Fruit fly (Drosophila melanogaster) whole organism, pupa: ENCODE data around the gene CG14820.

ENCODE experiments used
- CG10348 ChIP-seq: fragments of 200-800 bp; sonication (Bioruptor generic); IDR thresholded peaks from 2 replicates; pipeline ENCODE4 v1.3.6; 2022; ENCODE audit warnings: missing biosample characterization, missing genetic modification characterization
- CG12605 ChIP-seq: fragments of 200-800 bp; sonication (Bioruptor generic); IDR thresholded peaks from 2 replicates; pipeline ENCODE4 v1.3.6; 2022; ENCODE audit warnings: missing biosample characterization, missing genetic modification characterization
- CG13204 ChIP-seq: fragments of 200-800 bp; sonication (Bioruptor generic); optimal IDR thresholded peaks from 2 replicates; lab custom pipeline; 2018; ENCODE audit warnings: missing biosample characterization, mild to moderate bottlenecking, missing genetic modification characterization, moderate library complexity
- CG14655 ChIP-seq: fragments of 200-800 bp; sonication (Bioruptor generic); optimal IDR thresholded peaks from 3 replicates; lab custom pipeline; 2017; ENCODE audit warnings: mild to moderate bottlenecking, missing biosample characterization, missing genetic modification reagents, missing genetic modification characterization
- CG15710 ChIP-seq: fragments of 200-800 bp; sonication (Bioruptor generic); optimal IDR thresholded peaks from 2 replicates; lab custom pipeline; 2018; ENCODE audit warnings: missing biosample characterization, mild to moderate bottlenecking, missing genetic modification characterization, moderate library complexity
- CG32121 ChIP-seq: fragments of 200-800 bp; sonication (Bioruptor generic); IDR thresholded peaks from 2 replicates; pipeline ENCODE4 v1.3.6; 2022; ENCODE audit warnings: missing biosample characterization, missing genetic modification characterization
- CG4496 ChIP-seq: fragments of 200-800 bp; sonication (Bioruptor generic); IDR thresholded peaks from 3 replicates; pipeline ENCODE4 v1.3.6; 2022; ENCODE audit warnings: missing biosample characterization, missing genetic modification characterization
- CG9948 ChIP-seq: fragments of 200-800 bp; sonication (Bioruptor generic); optimal IDR thresholded peaks from 2 replicates; lab custom pipeline; 2018; ENCODE audit warnings: missing biosample characterization, mild to moderate bottlenecking, missing genetic modification characterization, moderate library complexity
- EcR ChIP-seq: fragments of 200-800 bp; sonication (Bioruptor generic); optimal IDR thresholded peaks from 3 replicates; lab custom pipeline; 2019; ENCODE audit warnings: missing biosample characterization, missing genetic modification characterization, mild to moderate bottlenecking, moderate library complexity, missing genetic modification reagents
- Pif1A ChIP-seq: fragments of 200-800 bp; sonication (Bioruptor generic); optimal IDR thresholded peaks from 3 replicates; lab custom pipeline; 2016; ENCODE audit warnings: missing biosample characterization, missing genetic modification characterization
- Pif1B ChIP-seq: fragments of 200-800 bp; sonication (Bioruptor generic); optimal IDR thresholded peaks from 3 replicates; lab custom pipeline; 2016; ENCODE audit warnings: missing biosample characterization, missing genetic modification characterization
- Snoo ChIP-seq: fragments of 200-800 bp; sonication (Bioruptor generic); optimal IDR thresholded peaks from 3 replicates; lab custom pipeline; 2017; ENCODE audit warnings: missing biosample characterization, mild to moderate bottlenecking, missing genetic modification characterization, inconsistent platforms
- gl ChIP-seq: fragments of 200-800 bp; sonication (Bioruptor generic); optimal IDR thresholded peaks from 2 replicates; lab custom pipeline; 2018; ENCODE audit warnings: missing biosample characterization, mild to moderate bottlenecking, missing genetic modification characterization
- rn ChIP-seq: fragments of 200-800 bp; sonication (Bioruptor generic); IDR thresholded peaks from 2 replicates; pipeline ENCODE4 v1.3.6; 2022; ENCODE audit warnings: missing biosample characterization, missing genetic modification characterization

dm6 chr3L:6976601-6977140, 43.9 kb downstream of the CG14820 start:
- TF ChIP-seq CG12605 (GFP tag; lab: Robert Waterston, UW) (no peak), CG32121 (GFP tag; lab: Robert Waterston, UW) (no peak), Pif1B (GFP tag; lab: Kevin White, UChicago) (no peak), Snoo (no peak), CG10348 (GFP tag; lab: Robert Waterston, UW) (no peak), CG13204 (GFP tag; lab: Kevin White, UChicago) (no peak), CG14655 (GFP tag; lab: Kevin White, UChicago) (no peak), gl (tag; lab: Kevin White, UChicago) (no peak), CG9948 (no peak), rn (GFP tag; lab: Robert Waterston, UW) (no peak), CG15710 (tag; lab: Kevin White, UChicago) (no peak), Pif1A (no peak), EcR (GFP tag; lab: Kevin White, UChicago) (no peak), CG4496 (GFP tag; lab: Robert Waterston, UW) (no peak)
